Worm (Caenorhabditis elegans): ENCODE data around the gene ZK1307.8.
A peak's percentile ranks its signal among the peaks of the same experiment; 100 is the strongest.

ZK1307.8 gene

ce11 chrII:9575670-9576069 is 48.7 kb upstream of the ZK1307.8 start, which contains the start of gene exc-7:
TSS of gene exc-7 (plus strand) at chrII:9575970.
- TF ChIP-seq efl-1 (optimal IDR thresholded peaks at IDR 0.05) (no peak), efl-1 (GFP tag; optimal IDR thresholded peaks at IDR 0.05 in 1 of 2) (peak in 1 of 2 experiments; percentile 61), ceh-82 (tag; optimal IDR thresholded peaks at IDR 0.05) (no peak), ces-1 (GFP tag; optimal IDR thresholded peaks at IDR 0.05) (no peak)

ce11 chrII:9576707-9577106 is 47.7 kb upstream of the ZK1307.8 start:
- no peak for TF ChIP-seq ztf-4 (tag; optimal IDR thresholded peaks at IDR 0.05)
- TF ChIP-seq lin-14 (GFP tag; optimal IDR thresholded peaks at IDR 0.05), result peak; percentile 15

- TF ChIP-seq fkh-10 (GFP tag; optimal IDR thresholded peaks at IDR 0.05), result no peak
- no peak for TF ChIP-seq ceh-90 (tag; optimal IDR thresholded peaks at IDR 0.05)
- no peak for TF ChIP-seq nhr-76 (tag; optimal IDR thresholded peaks at IDR 0.05)
- no peak for TF ChIP-seq nhr-77 (tag; optimal IDR thresholded peaks at IDR 0.05)
- no peak for TF ChIP-seq grh-1 (GFP tag; IDR thresholded peaks at IDR 0.05)
- no peak for TF ChIP-seq mep-1 (tag; optimal IDR thresholded peaks at IDR 0.05)
- TF ChIP-seq nhr-19 (GFP tag; conservative IDR thresholded peaks at IDR 0.05), result no peak
- no peak for TF ChIP-seq alr-1 (tag; optimal IDR thresholded peaks at IDR 0.05; ENCODE audit: borderline replicate concordance)
- no peak for TF ChIP-seq lin-13 (GFP tag; optimal IDR thresholded peaks at IDR 0.05)
- TF ChIP-seq egl-27 (tag; optimal IDR thresholded peaks at IDR 0.05), result no peak
These were observed 46.8 kb upstream of the ZK1307.8 start for ce11 chrII:9577630-9578029.

- TF ChIP-seq nhr-84 (tag; optimal IDR thresholded peaks at IDR 0.05) (no peak), nhr-11 (tag; optimal IDR thresholded peaks at IDR 0.05) (no peak), efl-3 (GFP tag; optimal IDR thresholded peaks at IDR 0.05) (no peak), lin-39 (tag; optimal IDR thresholded peaks at IDR 0.05) (no peak), mef-2 (tag; optimal IDR thresholded peaks at IDR 0.05) (no peak), mep-1 (tag; optimal IDR thresholded peaks at IDR 0.05) (no peak), zip-4 (GFP tag; optimal IDR thresholded peaks at IDR 0.05) (no peak), lin-35 (GFP tag; optimal IDR thresholded peaks at IDR 0.05) (no peak), nhr-237 (tag; optimal IDR thresholded peaks at IDR 0.05) (no peak), nhr-19 (GFP tag; conservative IDR thresholded peaks at IDR 0.05) (no peak), nhr-20 (tag; optimal IDR thresholded peaks at IDR 0.05) (no peak), grh-1 (GFP tag; IDR thresholded peaks at IDR 0.05) (no peak), aly-2 (tag; optimal IDR thresholded peaks at IDR 0.05) (no peak), hpl-2 (GFP tag; optimal IDR thresholded peaks at IDR 0.05) (no peak), fkh-10 (GFP tag; optimal IDR thresholded peaks at IDR 0.05) (no peak), ceh-82 (tag; optimal IDR thresholded peaks at IDR 0.05) (no peak), irx-1 (tag; optimal IDR thresholded peaks at IDR 0.05) (no peak), lir-3 (tag; optimal IDR thresholded peaks at IDR 0.05; ENCODE audit: poor library complexity) (no peak), skn-1 (tag; optimal IDR thresholded peaks at IDR 0.05) (no peak), elt-3 (tag; optimal IDR thresholded peaks at IDR 0.05) (no peak)
These were observed 41.0 kb upstream of the ZK1307.8 start, which contains the start of gene wee-1.1 for ce11 chrII:9583461-9583860. TSS of gene wee-1.1 (minus strand) at chrII:9583561.

ce11 chrII:9586734-9587209 is 37.6 kb upstream of the ZK1307.8 start, which contains the start of gene ugt-58:
TSS of gene ugt-58 (minus strand) at chrII:9586784.
- TF ChIP-seq aly-2 (tag; optimal IDR thresholded peaks at IDR 0.05) (no peak), unc-62 (GFP tag; optimal IDR thresholded peaks at IDR 0.05) (no peak), irx-1 (tag; optimal IDR thresholded peaks at IDR 0.05) (no peak), nhr-12 (tag; optimal IDR thresholded peaks at IDR 0.05) (no peak), ces-1 (GFP tag; optimal IDR thresholded peaks at IDR 0.05) (no peak), pqm-1 (tag; optimal IDR thresholded peaks at IDR 0.05) (no peak), skn-1 (tag; optimal IDR thresholded peaks at IDR 0.05) (peak; percentile 53), sup-37 (GFP tag; optimal IDR thresholded peaks at IDR 0.05) (no peak), hpl-2 (GFP tag; optimal IDR thresholded peaks at IDR 0.05) (no peak), pax-3 (tag; optimal IDR thresholded peaks at IDR 0.05) (no peak), egl-13 (tag; optimal IDR thresholded peaks at IDR 0.05) (no peak), unc-130 (tag; optimal IDR thresholded peaks at IDR 0.05) (no peak), nhr-47 (tag; optimal IDR thresholded peaks at IDR 0.05) (no peak), blmp-1 (tag; optimal IDR thresholded peaks at IDR 0.05) (peak; percentile 23), sptf-1 (tag; optimal IDR thresholded peaks at IDR 0.05) (no peak), mep-1 (tag; optimal IDR thresholded peaks at IDR 0.05) (peak; percentile 29), nhr-76 (tag; optimal IDR thresholded peaks at IDR 0.05) (no peak), aha-1 (tag; optimal IDR thresholded peaks at IDR 0.05) (no peak), C04F5.9 (tag; optimal IDR thresholded peaks at IDR 0.05) (no peak), zag-1 (tag; optimal IDR thresholded peaks at IDR 0.05) (no peak), F16B12.6 (tag; optimal IDR thresholded peaks at IDR 0.05) (no peak), rnt-1 (tag; optimal IDR thresholded peaks at IDR 0.05) (no peak), isw-1 (GFP tag; IDR thresholded peaks at IDR 0.05) (no peak)

Data from whole organism, L1 larva.